Worm (Caenorhabditis elegans) whole organism, L4 larva: ENCODE data around the gene fbxa-183.

Experiments used
- F49E8.2 ChIP-seq: sonication (generic microtip); optimal IDR thresholded peaks from 2 replicates; lab custom pipeline; 2016; ENCODE audit warnings: missing compliant biosample characterization, mild to moderate bottlenecking, missing genetic modification characterization, borderline replicate concordance
- T26A8.4 ChIP-seq: fragments of 200-800 bp; sonication (Bioruptor generic); IDR thresholded peaks from 2 replicates; pipeline ENCODE4 v1.3.6; 2022; ENCODE audit warnings: missing genetic modification characterization, missing compliant biosample characterization
- Y105C5A.15 ChIP-seq: fragments of 200-800 bp; sonication (Bioruptor generic); IDR thresholded peaks from 2 replicates; pipeline ENCODE4 v1.3.6; 2022; ENCODE audit warnings: missing genetic modification characterization, missing compliant biosample characterization
- ZK337.2 ChIP-seq: fragments of 200-800 bp; sonication (Bioruptor generic); IDR thresholded peaks from 2 replicates; pipeline ENCODE4 v1.3.6; 2022; ENCODE audit warnings: missing genetic modification reagents, missing genetic modification characterization, missing compliant biosample characterization
- aha-1 ChIP-seq: fragments of 150-350 bp; peaks from one replicate; lab custom pipeline; 2014; ENCODE audit warnings: missing biosample characterization, missing genetic modification characterization
- ama-1 ChIP-seq: fragments of 150-350 bp; optimal IDR thresholded peaks from 2 replicates; lab custom pipeline; 2014; ENCODE audit warnings: inconsistent platforms, mixed read lengths
- ceh-20 ChIP-seq: fragments of 200-800 bp; sonication (Bioruptor generic); IDR thresholded peaks from 2 replicates; pipeline ENCODE4 v1.3.6; 2022; ENCODE audit warnings: missing genetic modification reagents, missing genetic modification characterization, missing compliant biosample characterization
- ceh-28 ChIP-seq: fragments of 150-350 bp; optimal IDR thresholded peaks from 2 replicates; lab custom pipeline; 2014; ENCODE audit warnings: missing biosample characterization, missing genetic modification reagents, missing genetic modification characterization
- cey-2 ChIP-seq: sonication (generic microtip); optimal IDR thresholded peaks from 3 replicates; lab custom pipeline; 2017; ENCODE audit warnings: missing genetic modification characterization, mild to moderate bottlenecking, missing compliant biosample characterization, antibody characterized with exemption, borderline replicate concordance; ENCODE audit not compliant: insufficient read depth
- daf-16 ChIP-seq, 3 experiments: sonication (generic microtip); optimal IDR thresholded peaks; 2 replicates each; lab custom pipeline; 2016 to 2017; ENCODE audit warnings: missing genetic modification characterization in 3 of 3, missing genetic modification reagents in 3 of 3, mild to moderate bottlenecking in 2 of 3, missing compliant biosample characterization in 2 of 3, missing biosample characterization in 1 of 3, moderate library complexity in 1 of 3
- dmd-6 ChIP-seq: fragments of 200-800 bp; sonication (Bioruptor generic); IDR thresholded peaks from 2 replicates; pipeline ENCODE4 v1.3.6; 2022; ENCODE audit warnings: missing genetic modification reagents, missing genetic modification characterization, missing compliant biosample characterization
- dpl-1 ChIP-seq: fragments of 150-350 bp; optimal IDR thresholded peaks from 2 replicates; lab custom pipeline; 2014; ENCODE audit warnings: missing biosample characterization, missing genetic modification reagents, missing genetic modification characterization
- duxl-1 ChIP-seq: sonication (generic microtip); optimal IDR thresholded peaks from 2 replicates; lab custom pipeline; 2016; ENCODE audit warnings: mild to moderate bottlenecking, missing genetic modification characterization, moderate library complexity, missing compliant biosample characterization; ENCODE audit not compliant: poor library complexity
- dve-1 ChIP-seq: sonication (generic microtip); optimal IDR thresholded peaks from 2 replicates; lab custom pipeline; 2017; ENCODE audit warnings: antibody characterized with exemption, mild to moderate bottlenecking, missing genetic modification characterization, missing compliant biosample characterization; ENCODE audit not compliant: insufficient read depth
- fkh-10 ChIP-seq: fragments of 150-350 bp; optimal IDR thresholded peaks from 2 replicates; lab custom pipeline; 2014; ENCODE audit warnings: missing biosample characterization, missing genetic modification reagents, missing genetic modification characterization
- hif-1 ChIP-seq, 2 experiments: sonication (generic microtip); optimal IDR thresholded peaks; 2 replicates each; lab custom pipeline; 2016 to 2017; ENCODE audit warnings: missing compliant biosample characterization in 2 of 2, missing genetic modification characterization in 2 of 2, missing genetic modification reagents in 2 of 2, missing genotype in 2 of 2, mild to moderate bottlenecking in 1 of 2
- hlh-11 ChIP-seq: fragments of 200-800 bp; sonication (Bioruptor generic); optimal IDR thresholded peaks from 2 replicates; lab custom pipeline; 2018; ENCODE audit warnings: mild to moderate bottlenecking, missing genetic modification characterization, missing compliant biosample characterization
- hlh-30 ChIP-seq: sonication (generic microtip); optimal IDR thresholded peaks from 2 replicates; lab custom pipeline; 2017; ENCODE audit warnings: antibody characterized with exemption, mild to moderate bottlenecking, missing genetic modification characterization, missing compliant biosample characterization; ENCODE audit not compliant: insufficient read depth
- lin-39 ChIP-seq: fragments of 150-350 bp; optimal IDR thresholded peaks from 2 replicates; lab custom pipeline; 2014; ENCODE audit warnings: missing biosample characterization, missing genetic modification reagents, missing genetic modification characterization
- lsy-2 ChIP-seq, 2 experiments: fragments of 150-350 bp in 1 of 2; sonication (generic microtip) in 1 of 2; optimal IDR thresholded peaks; 2 replicates each; lab custom pipeline; 2014 to 2017; ENCODE audit warnings: missing biosample characterization in 2 of 2, missing genetic modification characterization in 2 of 2
- mdl-1 ChIP-seq, 2 experiments: fragments of 150-350 bp in 1 of 2; sonication (generic microtip) in 1 of 2; optimal IDR thresholded peaks; 2 replicates each; lab custom pipeline; 2014 to 2017; ENCODE audit warnings: missing biosample characterization in 2 of 2, missing genetic modification characterization in 2 of 2
- mdt-29 ChIP-seq: fragments of 200-800 bp; sonication (Bioruptor generic); IDR thresholded peaks from 2 replicates; pipeline ENCODE4 v1.3.6; 2022; ENCODE audit warnings: missing genetic modification reagents, missing genetic modification characterization, missing compliant biosample characterization
- mep-1 ChIP-seq: fragments of 150-350 bp; sonication (generic microtip); optimal IDR thresholded peaks from 3 replicates; lab custom pipeline; 2014; ENCODE audit warnings: missing biosample characterization, missing genetic modification characterization
- mes-2 ChIP-seq: sonication (generic microtip); optimal IDR thresholded peaks from 2 replicates; lab custom pipeline; 2016; ENCODE audit warnings: missing genotype, mild to moderate bottlenecking, missing genetic modification characterization, missing compliant biosample characterization; ENCODE audit not compliant: poor library complexity, severe bottlenecking
- mxl-3 ChIP-seq: fragments of 200-800 bp; sonication (Bioruptor generic); optimal IDR thresholded peaks from 2 replicates; lab custom pipeline; 2018; ENCODE audit warnings: mild to moderate bottlenecking, missing genetic modification characterization, missing compliant biosample characterization
- nhr-10 ChIP-seq: fragments of 150-350 bp; optimal IDR thresholded peaks from 2 replicates; lab custom pipeline; 2014; ENCODE audit warnings: missing biosample characterization, missing genetic modification characterization
- nhr-102 ChIP-seq: sonication (generic microtip); optimal IDR thresholded peaks from 2 replicates; lab custom pipeline; 2016; ENCODE audit warnings: mild to moderate bottlenecking, missing genetic modification characterization, moderate library complexity, missing compliant biosample characterization
- nhr-237 ChIP-seq: sonication (generic microtip); optimal IDR thresholded peaks from 2 replicates; lab custom pipeline; 2017; ENCODE audit warnings: missing biosample characterization, missing genetic modification characterization
- nhr-28 ChIP-seq: fragments of 150-350 bp; optimal IDR thresholded peaks from 2 replicates; lab custom pipeline; 2014; ENCODE audit warnings: missing biosample characterization, missing genetic modification characterization
- nhr-48 ChIP-seq: sonication (generic microtip); optimal IDR thresholded peaks from 2 replicates; lab custom pipeline; 2016; ENCODE audit warnings: mild to moderate bottlenecking, missing genetic modification characterization, missing compliant biosample characterization
- nhr-6 ChIP-seq: fragments of 150-350 bp; optimal IDR thresholded peaks from 2 replicates; lab custom pipeline; 2014; ENCODE audit warnings: missing biosample characterization, missing genetic modification characterization
- nhr-77 ChIP-seq: fragments of 150-350 bp; optimal IDR thresholded peaks from 2 replicates; lab custom pipeline; 2014; ENCODE audit warnings: missing biosample characterization, missing genetic modification characterization
- pqm-1 ChIP-seq: sonication (generic microtip); optimal IDR thresholded peaks from 2 replicates; lab custom pipeline; 2017; ENCODE audit warnings: missing biosample characterization, missing genetic modification characterization
- set-16 ChIP-seq: fragments of 200-800 bp; sonication (Bioruptor generic); IDR thresholded peaks from 2 replicates; pipeline ENCODE4 v1.3.6; 2022; ENCODE audit warnings: missing genetic modification reagents, missing genetic modification characterization, missing compliant biosample characterization
- snpc-4 ChIP-seq: fragments of 150-350 bp; optimal IDR thresholded peaks from 2 replicates; lab custom pipeline; 2014; ENCODE audit warnings: missing biosample characterization, missing genetic modification characterization
- spr-1 ChIP-seq: sonication (generic microtip); optimal IDR thresholded peaks from 2 replicates; lab custom pipeline; 2016; ENCODE audit warnings: mild to moderate bottlenecking, missing genetic modification characterization, missing compliant biosample characterization
- tra-1 ChIP-seq: fragments of 200-800 bp; sonication (Bioruptor generic); IDR thresholded peaks from 2 replicates; pipeline ENCODE4 v1.3.6; 2022; ENCODE audit warnings: missing genetic modification reagents, missing genetic modification characterization, missing compliant biosample characterization
- unc-62 ChIP-seq, 3 experiments: fragments of 150-350 bp in 1 of 3; sonication (generic microtip); optimal IDR thresholded peaks in 2 of 3; peaks in 1 of 3; 1 replicate in 1 of 3; 2 replicates in 2 of 3; lab custom pipeline; 2014 to 2017; ENCODE audit warnings: missing biosample characterization in 3 of 3, missing genetic modification characterization in 3 of 3, missing genetic modification reagents in 3 of 3, missing genotype in 1 of 3
- zag-1 ChIP-seq: fragments of 150-350 bp; optimal IDR thresholded peaks from 2 replicates; lab custom pipeline; 2014; ENCODE audit warnings: missing biosample characterization, missing genetic modification characterization

fbxa-183 gene

DNA sequence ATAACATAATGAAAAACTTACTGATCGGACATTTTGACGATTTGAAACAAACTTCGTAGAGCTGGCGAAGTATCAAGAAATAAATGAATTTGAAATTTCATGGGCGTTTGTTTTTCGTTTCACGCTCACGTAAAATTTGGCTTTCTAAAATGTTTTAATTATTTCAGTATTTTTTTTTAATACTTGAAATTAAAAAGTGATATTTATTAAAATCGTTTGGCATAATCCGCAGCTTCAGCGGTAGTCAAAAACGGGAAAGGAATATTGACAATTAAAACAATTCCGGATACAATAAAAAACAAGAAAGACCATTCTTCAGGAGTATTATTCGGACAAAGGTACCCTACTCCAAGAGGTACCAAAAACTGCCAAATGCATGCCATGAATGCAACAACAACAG is at the start of gene fbxa-183:
TSS of gene fbxa-183 (minus strand) at position 101 of the 400 bp plus-strand sequence.
- TF ChIP-seq unc-62 (GFP tag; optimal IDR thresholded peaks at IDR 0.05 in 1 of 2; lab: Kevin White, UChicago) (peak in 1 of 2 experiments; percentile 41), unc-62 (tag; optimal IDR thresholded peaks at IDR 0.05; lab: Kevin White, UChicago) (no peak), mdt-29 (GFP tag; lab: Robert Waterston, UW) (no peak)

DNA sequence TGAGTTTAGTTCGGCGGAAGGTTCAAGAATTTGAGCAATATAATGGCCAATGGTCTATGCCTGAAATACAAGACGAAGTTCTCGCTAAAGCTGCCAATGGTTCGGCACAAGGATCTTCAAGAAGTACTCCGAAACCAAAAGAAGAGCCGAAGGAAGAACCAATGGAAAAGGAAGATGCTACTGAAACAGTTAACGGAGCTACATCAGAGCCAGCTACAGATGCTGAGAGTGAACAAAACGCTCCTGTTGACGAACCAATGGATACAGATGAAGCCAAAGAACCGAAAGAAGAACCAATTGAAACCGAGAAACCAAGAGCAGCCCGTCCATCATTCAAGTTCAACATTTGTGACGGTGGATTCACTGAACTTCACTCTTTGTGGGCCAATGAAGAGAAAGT is 48.7 kb upstream of the fbxa-183 start:
- TF ChIP-seq unc-62 (GFP tag; optimal IDR thresholded peaks at IDR 0.05 in 1 of 2; lab: Kevin White, UChicago) (peak in 1 of 2 experiments; percentile 95), unc-62 (tag; optimal IDR thresholded peaks at IDR 0.05; lab: Kevin White, UChicago) (no peak), spr-1 (tag; lab: Kevin White, UChicago) (no peak)

DNA sequence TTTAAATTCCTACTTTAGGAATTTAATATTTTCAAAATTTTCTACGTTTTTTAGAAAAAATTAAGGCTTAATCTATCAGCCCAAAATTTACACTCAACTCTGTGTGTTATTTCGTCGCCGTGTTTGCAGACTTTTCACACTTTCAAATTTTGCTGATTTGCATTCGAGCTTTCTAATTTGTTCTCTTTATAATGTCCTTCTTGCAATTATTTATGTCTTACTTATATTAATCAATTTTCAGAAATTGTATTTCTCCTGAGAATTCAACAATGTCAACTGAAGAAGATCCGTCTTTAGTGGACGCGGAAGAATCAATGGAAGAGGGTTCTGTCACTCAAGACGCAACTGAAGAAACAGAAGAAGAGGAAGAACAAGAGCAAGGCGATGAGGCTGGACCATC is 44.0 kb upstream of the fbxa-183 start, which contains the start of gene let-418:
TSS of gene let-418 (plus strand) at position 242 of the 400 bp plus-strand sequence.
- TF ChIP-seq zag-1 (tag; lab: Kevin White, UChicago): no peak
- TF ChIP-seq aha-1 (tag; lab: Kevin White, UChicago): peak; percentile 80
- TF ChIP-seq, all 104 proteins: peak for 1

DNA sequence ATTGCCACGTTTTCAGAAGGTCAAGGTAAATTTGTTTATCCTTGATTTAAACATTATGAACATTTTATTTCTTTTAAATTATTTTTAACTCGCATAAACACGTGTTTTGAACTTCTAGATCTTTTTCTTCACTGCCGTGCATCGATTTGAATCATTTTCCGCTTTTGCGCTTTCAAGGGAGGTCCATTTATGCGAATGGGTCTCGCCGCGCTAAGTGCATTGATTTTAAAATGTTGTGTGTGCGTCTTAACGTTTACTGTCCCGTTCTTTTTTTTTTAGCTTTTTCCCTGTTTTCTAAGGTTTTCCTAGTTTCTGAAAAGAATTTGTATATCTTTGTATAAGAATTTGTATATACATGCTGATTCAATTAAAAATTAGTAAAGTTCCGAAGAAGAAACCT is 42.9 kb upstream of the fbxa-183 start:
- TF ChIP-seq unc-62 (GFP tag; optimal IDR thresholded peaks at IDR 0.05 in 1 of 2; lab: Kevin White, UChicago): peak in 1 of 2 experiments; percentile 58
- no peak for TF ChIP-seq unc-62 (tag; optimal IDR thresholded peaks at IDR 0.05; lab: Kevin White, UChicago)
- peak; percentile 5 for TF ChIP-seq F49E8.2 (tag; lab: Kevin White, UChicago)
- no peak for TF ChIP-seq mep-1 (tag; lab: Kevin White, UChicago)
- no peak for TF ChIP-seq nhr-6
- no peak for TF ChIP-seq nhr-28 (tag; lab: Kevin White, UChicago)
- TF ChIP-seq, all 104 proteins: peak for 2

DNA sequence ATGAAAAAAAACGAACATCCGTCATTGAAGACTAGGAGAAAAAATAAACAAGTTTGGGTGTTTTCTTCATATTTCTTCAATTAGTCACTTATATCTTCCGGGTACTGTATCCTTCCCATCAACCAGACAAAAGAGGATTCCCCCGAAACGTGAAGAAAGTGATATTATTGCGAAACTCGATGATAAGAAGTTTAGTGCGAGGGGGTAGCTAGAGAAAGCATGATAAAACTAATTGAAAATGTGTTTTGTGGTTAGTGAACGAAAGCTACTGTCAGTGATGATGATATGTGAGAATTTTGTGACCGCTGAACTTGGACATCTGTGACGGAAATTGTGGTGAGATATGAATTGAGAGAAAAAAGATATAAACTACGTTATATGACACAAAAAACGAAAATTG is 40.4 kb upstream of the fbxa-183 start:
- TF ChIP-seq mdl-1 (tag; optimal IDR thresholded peaks at IDR 0.05; lab: Kevin White, UChicago) (peak; percentile 87 to 95), dpl-1 (GFP tag; lab: Kevin White, UChicago) (peak; percentile 22), mxl-3 (GFP tag; lab: Kevin White, UChicago) (peak; percentile 85), aha-1 (tag; lab: Kevin White, UChicago) (peak; percentile 81), ama-1 (lab: Kevin White, UChicago) (no peak), nhr-48 (peak; percentile 86), nhr-10 (no peak), nhr-102 (tag; lab: Kevin White, UChicago) (peak; percentile 85), hlh-30 (tag; lab: Kevin White, UChicago) (peak; percentile 37), tra-1 (0 out of 2 replicates have a peak, but pooled peaks have one; percentile 44), lin-39 (tag; lab: Kevin White, UChicago) (no peak), hlh-11 (tag; lab: Kevin White, UChicago) (peak; percentile 86), set-16 (GFP tag; lab: Robert Waterston, UW) (no peak), nhr-28 (tag; lab: Kevin White, UChicago) (peak; percentile 99), pqm-1 (tag; lab: Kevin White, UChicago) (peak; percentile 82), duxl-1 (tag; lab: Kevin White, UChicago) (no peak), ceh-20 (GFP tag; lab: Robert Waterston, UW) (peak; percentile 60; the same call in 1 of the 2 replicates), daf-16 (GFP tag; optimal IDR thresholded peaks at IDR 0.05; lab: Kevin White, UChicago) (no peak), daf-16 (tag; optimal IDR thresholded peaks at IDR 0.05; lab: Kevin White, UChicago) (peak; percentile 31), mes-2 (tag; lab: Kevin White, UChicago) (peak; percentile 39), fkh-10 (no peak), spr-1 (tag; lab: Kevin White, UChicago) (no peak), unc-62 (GFP tag; optimal IDR thresholded peaks at IDR 0.05 in 1 of 2; lab: Kevin White, UChicago) (peak in 1 of 2 experiments; percentile 74), unc-62 (tag; optimal IDR thresholded peaks at IDR 0.05; lab: Kevin White, UChicago) (no peak), dve-1 (tag; lab: Kevin White, UChicago) (peak; percentile 65), mep-1 (tag; lab: Kevin White, UChicago) (peak; percentile 25), snpc-4 (no peak), nhr-77 (peak; percentile 18), ceh-28 (tag; lab: Kevin White, UChicago) (no peak), T26A8.4 (no peak), nhr-237 (no peak), lsy-2 (tag; optimal IDR thresholded peaks at IDR 0.05; lab: Kevin White, UChicago) (peak in 1 of 2 experiments; percentile 58), cey-2 (tag; lab: Kevin White, UChicago) (peak; percentile 89), Y105C5A.15 (GFP tag; lab: Robert Waterston, UW) (no peak), hif-1 (tag; optimal IDR thresholded peaks at IDR 0.05; lab: Kevin White, UChicago) (no peak), dmd-6 (GFP tag; lab: Robert Waterston, UW) (peak; percentile 86), ZK337.2 (GFP tag; lab: Robert Waterston, UW) (no peak)
